Fruit fly (Drosophila melanogaster): ENCODE measurements around the gene CG18661.

DNA sequence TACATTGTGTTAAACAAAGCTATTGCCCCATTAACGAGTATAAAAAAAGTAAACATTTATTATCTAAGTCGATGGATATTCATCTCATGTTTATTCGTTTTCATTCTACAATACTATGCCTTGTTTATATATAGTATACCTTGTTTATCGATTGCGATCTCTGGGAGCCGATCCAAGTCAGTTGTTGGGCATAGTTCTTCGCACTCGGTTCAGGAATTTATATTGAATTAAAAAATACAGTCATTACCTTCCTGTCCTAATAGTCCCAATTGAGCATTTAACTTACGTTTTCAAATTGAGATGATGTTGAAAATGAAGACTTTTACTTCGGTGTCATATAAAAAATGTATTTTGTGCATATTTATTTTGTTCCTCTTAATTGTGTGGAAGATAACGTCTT, 32.7 kb upstream of the CG18661 start, which contains the start of gene CG32984:
- TF ChIP-seq psq (optimal IDR thresholded peaks at IDR 0.05) (no peak), usp (GFP tag; optimal IDR thresholded peaks at IDR 0.05) (no peak), Dll (optimal IDR thresholded peaks at IDR 0.05) (no peak), EcR (GFP tag; optimal IDR thresholded peaks at IDR 0.05) (no peak)
